Fruit fly (Drosophila melanogaster): ENCODE measurements around the gene CG8087.

Gene CG8087

DNA sequence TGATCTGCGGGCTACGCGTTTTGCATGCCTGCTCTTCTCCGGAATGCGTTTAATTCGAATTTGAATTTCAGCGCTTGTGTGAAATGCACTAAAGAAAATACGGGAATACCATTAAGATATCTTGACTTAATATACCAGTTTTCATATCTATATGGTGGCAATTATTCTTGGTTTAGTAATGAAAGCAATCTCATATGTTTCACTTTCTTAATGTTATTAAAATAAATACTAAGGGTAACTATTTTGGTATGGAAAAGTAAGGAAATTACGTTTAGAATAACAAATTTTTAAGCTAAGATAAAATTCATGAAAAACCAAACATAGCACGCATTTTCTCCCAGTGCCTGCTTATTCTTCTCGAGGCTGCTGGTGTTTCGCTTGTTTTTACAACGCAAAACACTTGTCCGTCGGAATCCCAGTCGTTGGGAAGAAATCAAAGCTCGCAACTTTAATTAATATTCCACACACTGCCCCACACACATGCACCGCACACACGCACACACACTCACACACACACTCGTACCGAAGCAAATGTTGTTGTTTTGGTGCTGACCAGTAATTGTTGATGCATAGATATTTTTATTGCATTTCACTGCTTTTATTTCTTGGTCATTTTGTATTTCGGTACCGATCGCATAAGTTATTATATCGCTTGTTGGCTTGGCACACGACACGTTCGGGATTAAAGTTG, 13.3 kb upstream of the CG8087 start (continued):
- no peak for TF ChIP-seq tio (GFP tag; optimal IDR thresholded peaks at IDR 0.05)
- no peak for TF ChIP-seq Bgb (GFP tag; IDR thresholded peaks at IDR 0.05; ENCODE audit: partially characterized antibody)
- no peak for TF ChIP-seq HLH54F (GFP tag; optimal IDR thresholded peaks at IDR 0.05)
- peak; percentile 46 for TF ChIP-seq nmo (GFP tag; optimal IDR thresholded peaks at IDR 0.05)
- TF ChIP-seq HmgZ (tag; optimal IDR thresholded peaks at IDR 0.05) = no peak
- TF ChIP-seq CG17359 (tag; optimal IDR thresholded peaks at IDR 0.05) = peak; percentile 41
- no peak for TF ChIP-seq MTF-1 (GFP tag; optimal IDR thresholded peaks at IDR 0.05; ENCODE audit: borderline replicate concordance)
- no peak for TF ChIP-seq slbo (GFP tag; IDR thresholded peaks at IDR 0.05)
- TF ChIP-seq CG13123 (GFP tag; optimal IDR thresholded peaks at IDR 0.05) = no peak
- no peak for TF ChIP-seq gce (GFP tag; IDR thresholded peaks at IDR 0.05)
- peak; percentile 39; the same call in 1 of the 2 replicates for TF ChIP-seq CG6689 (GFP tag; IDR thresholded peaks at IDR 0.05)
- peak; percentile 18 for TF ChIP-seq odd (GFP tag; optimal IDR thresholded peaks at IDR 0.05)
- no peak for TF ChIP-seq slp2 (GFP tag; optimal IDR thresholded peaks at IDR 0.05)
- TF ChIP-seq H15 (GFP tag; IDR thresholded peaks at IDR 0.05) = 0 out of 3 replicates have a peak, but pooled peaks have one; percentile 9
- TF ChIP-seq sr (GFP tag; IDR thresholded peaks at IDR 0.05) = no peak
- no peak for TF ChIP-seq mirr (GFP tag; optimal IDR thresholded peaks at IDR 0.05)
- no peak for TF ChIP-seq CG16815 (GFP tag; optimal IDR thresholded peaks at IDR 0.05)
- TF ChIP-seq NC2α (GFP tag; optimal IDR thresholded peaks at IDR 0.05) = no peak
- no peak for TF ChIP-seq CG11695 (GFP tag; IDR thresholded peaks at IDR 0.05)
- no peak for TF ChIP-seq hb (GFP tag; IDR thresholded peaks at IDR 0.05; ENCODE audit: partially characterized antibody)
- no peak for TF ChIP-seq vnd (GFP tag; IDR thresholded peaks at IDR 0.05; ENCODE audit: partially characterized antibody)
- TF ChIP-seq Kr (GFP tag; optimal IDR thresholded peaks at IDR 0.05) = no peak
- TF ChIP-seq chif (GFP tag; optimal IDR thresholded peaks at IDR 0.05) = no peak
- no peak for TF ChIP-seq slou (GFP tag; optimal IDR thresholded peaks at IDR 0.05)
- no peak for TF ChIP-seq sug (tag; optimal IDR thresholded peaks at IDR 0.05)
- no peak for TF ChIP-seq Myb (GFP tag; optimal IDR thresholded peaks at IDR 0.05)
- TF ChIP-seq dysf (GFP tag; IDR thresholded peaks at IDR 0.05) = 0 out of 3 replicates have a peak, but pooled peaks have one; percentile 31
- no peak for TF ChIP-seq trh (GFP tag; optimal IDR thresholded peaks at IDR 0.05)
- no peak for TF ChIP-seq Dp (GFP tag; optimal IDR thresholded peaks at IDR 0.05)
- no peak for TF ChIP-seq Rx (GFP tag; IDR thresholded peaks at IDR 0.05)
- TF ChIP-seq wor (GFP tag; IDR thresholded peaks at IDR 0.05) = no peak; the same call in 1 of the 2 replicates
- no peak for TF ChIP-seq CG9876 (GFP tag; optimal IDR thresholded peaks at IDR 0.05)
- peak; percentile 47; the same call in 2 of the 3 replicates for TF ChIP-seq CG17361 (GFP tag; IDR thresholded peaks at IDR 0.05)
- no peak for TF ChIP-seq org-1 (GFP tag; optimal IDR thresholded peaks at IDR 0.05)
- TF ChIP-seq CHES-1-like (GFP tag; optimal IDR thresholded peaks at IDR 0.05) = no peak
- TF ChIP-seq CG17568 (GFP tag; optimal IDR thresholded peaks at IDR 0.05) = no peak
- TF ChIP-seq sc (optimal IDR thresholded peaks at IDR 0.05) = no peak
- no peak for TF ChIP-seq sc (GFP tag; optimal IDR thresholded peaks at IDR 0.05)
- TF ChIP-seq Hr39 (optimal IDR thresholded peaks at IDR 0.05) = no peak
- no peak for TF ChIP-seq HHEX (GFP tag; optimal IDR thresholded peaks at IDR 0.05)
- no peak for TF ChIP-seq so (GFP tag; IDR thresholded peaks at IDR 0.05)
- no peak for TF ChIP-seq Atf6 (GFP tag; IDR thresholded peaks at IDR 0.05)
- no peak for TF ChIP-seq lbe (GFP tag; optimal IDR thresholded peaks at IDR 0.05)
- TF ChIP-seq unpg (GFP tag; optimal IDR thresholded peaks at IDR 0.05) = peak; percentile 39
- TF ChIP-seq Gug (GFP tag; IDR thresholded peaks at IDR 0.05) = no peak
- TF ChIP-seq sqz (GFP tag; optimal IDR thresholded peaks at IDR 0.05) = no peak
- TF ChIP-seq Meics (GFP tag; optimal IDR thresholded peaks at IDR 0.05) = peak; percentile 5
- TF ChIP-seq ase (GFP tag; IDR thresholded peaks at IDR 0.05) = no peak
- TF ChIP-seq CG9609 (GFP tag; optimal IDR thresholded peaks at IDR 0.05) = no peak
- TF ChIP-seq CG3726 (GFP tag; IDR thresholded peaks at IDR 0.05) = no peak
- no peak for TF ChIP-seq HmgD (GFP tag; optimal IDR thresholded peaks at IDR 0.05)

Measured in whole organism, embryonic.